Worm (Caenorhabditis elegans): ENCODE data around the gene gmn-1.

DNA sequence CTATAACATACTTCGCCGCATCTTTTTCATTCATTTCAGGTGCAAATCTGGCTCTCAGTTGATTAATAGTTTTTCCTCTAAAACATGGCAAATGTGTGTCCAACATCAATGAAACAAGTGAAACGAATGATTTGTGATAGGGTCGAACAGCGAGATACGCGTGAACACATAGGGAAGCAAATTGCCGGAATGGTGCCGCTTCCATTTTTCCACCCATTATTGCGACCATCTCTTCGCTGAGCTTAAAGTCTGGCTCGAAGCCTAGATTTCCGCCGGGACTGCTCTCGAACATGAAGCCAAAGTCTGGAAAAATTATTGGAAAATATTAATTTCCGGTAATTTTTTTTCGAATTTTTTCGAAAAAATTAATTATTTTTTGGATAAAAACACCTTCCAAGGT lies 28.2 kb upstream of the gmn-1 start:
- no peak for TF ChIP-seq dao-5 (tag; optimal IDR thresholded peaks at IDR 0.05)
- TF ChIP-seq him-1 (tag; optimal IDR thresholded peaks at IDR 0.05): no peak

Data from whole organism, L4/young adult.